Fruit fly (Drosophila melanogaster) whole organism, embryonic: ENCODE results near the gene CG1136.

ENCODE experiments used
- Atf6 ChIP-seq: fragments of 200-800 bp; sonication (Bioruptor generic); IDR thresholded peaks from 2 replicates; pipeline ENCODE4 v1.3.6; 2022; ENCODE audit warnings: missing biosample characterization, missing genetic modification characterization
- B-H2 ChIP-seq: fragments of 200-800 bp; sonication (Bioruptor generic); optimal IDR thresholded peaks from 2 replicates; lab custom pipeline; 2018; ENCODE audit warnings: missing biosample characterization, mild to moderate bottlenecking, missing genetic modification characterization
- Bgb ChIP-seq: fragments of 200-800 bp; sonication (Bioruptor generic); IDR thresholded peaks from 2 replicates; pipeline ENCODE4 v1.3.6; 2022; ENCODE audit warnings: missing biosample characterization, missing genetic modification characterization; ENCODE audit not compliant: partially characterized antibody
- CG10543 ChIP-seq: fragments of 200-800 bp; sonication (Bioruptor generic); optimal IDR thresholded peaks from 3 replicates; lab custom pipeline; 2017; ENCODE audit warnings: missing biosample characterization, mild to moderate bottlenecking, missing genetic modification characterization, moderate library complexity
- CG12236 ChIP-seq: fragments of 200-800 bp; sonication (Bioruptor generic); optimal IDR thresholded peaks from 2 replicates; lab custom pipeline; 2016; ENCODE audit warnings: missing biosample characterization, missing genetic modification characterization
- CG12299 ChIP-seq: fragments of 200-800 bp; sonication (Bioruptor generic); optimal IDR thresholded peaks from 2 replicates; lab custom pipeline; 2018; ENCODE audit warnings: missing biosample characterization, mild to moderate bottlenecking, missing genetic modification characterization
- CG12391 ChIP-seq: fragments of 200-800 bp; sonication (Bioruptor generic); optimal IDR thresholded peaks from 3 replicates; lab custom pipeline; 2018; ENCODE audit warnings: missing biosample characterization, mild to moderate bottlenecking, missing genetic modification characterization, moderate library complexity
- CG13296 ChIP-seq: fragments of 200-800 bp; sonication (Bioruptor generic); optimal IDR thresholded peaks from 3 replicates; lab custom pipeline; 2018; ENCODE audit warnings: missing biosample characterization, mild to moderate bottlenecking, missing genetic modification characterization
- CG13775 ChIP-seq: fragments of 200-800 bp; sonication (Bioruptor generic); optimal IDR thresholded peaks from 3 replicates; lab custom pipeline; 2017; ENCODE audit warnings: missing biosample characterization, mild to moderate bottlenecking, missing genetic modification characterization
- CG14441 ChIP-seq: fragments of 200-800 bp; sonication (Bioruptor generic); IDR thresholded peaks from 2 replicates; pipeline ENCODE4 v1.3.6; 2022; ENCODE audit warnings: missing biosample characterization, missing genetic modification characterization
- CG18599 ChIP-seq: fragments of 200-800 bp; sonication (Bioruptor generic); optimal IDR thresholded peaks from 3 replicates; lab custom pipeline; 2017; ENCODE audit warnings: missing biosample characterization, missing genetic modification characterization, mild to moderate bottlenecking, moderate library complexity, missing genetic modification reagents
- CG32532 ChIP-seq: fragments of 200-800 bp; sonication (Bioruptor generic); IDR thresholded peaks from 2 replicates; pipeline ENCODE4 v1.3.6; 2022; ENCODE audit warnings: missing biosample characterization, missing genetic modification characterization
- CG33557 ChIP-seq: fragments of 200-800 bp; sonication (Bioruptor generic); optimal IDR thresholded peaks from 2 replicates; lab custom pipeline; 2019; ENCODE audit warnings: missing biosample characterization, mild to moderate bottlenecking, missing genetic modification characterization, moderate library complexity
- CG4328 ChIP-seq: fragments of 200-800 bp; sonication (Bioruptor generic); optimal IDR thresholded peaks from 3 replicates; lab custom pipeline; 2017; ENCODE audit warnings: missing biosample characterization, missing genetic modification reagents, missing genetic modification characterization
- CG4617 ChIP-seq: fragments of 200-800 bp; sonication (Bioruptor generic); optimal IDR thresholded peaks from 3 replicates; lab custom pipeline; 2016; ENCODE audit warnings: missing biosample characterization, missing genetic modification characterization, borderline replicate concordance
- CG9817 ChIP-seq: fragments of 200-800 bp; sonication (Bioruptor generic); optimal IDR thresholded peaks from 2 replicates; lab custom pipeline; 2018; ENCODE audit warnings: missing biosample characterization, mild to moderate bottlenecking, missing genetic modification characterization, moderate library complexity
- CkIIα-i1 ChIP-seq: fragments of 200-800 bp; sonication (Bioruptor generic); IDR thresholded peaks from 2 replicates; pipeline ENCODE4 v1.3.6; 2022; ENCODE audit warnings: missing biosample characterization, missing genetic modification characterization
- Dip2 ChIP-seq: fragments of 200-800 bp; sonication (Bioruptor generic); IDR thresholded peaks from 2 replicates; pipeline ENCODE4 v1.3.6; 2022; ENCODE audit warnings: missing biosample characterization, missing genetic modification characterization
- Dip3 ChIP-seq: fragments of 200-800 bp; sonication (Bioruptor generic); optimal IDR thresholded peaks from 3 replicates; lab custom pipeline; 2016; ENCODE audit warnings: missing biosample characterization, missing genetic modification characterization
- Dp ChIP-seq: fragments of 200-800 bp; sonication (Bioruptor generic); optimal IDR thresholded peaks from 2 replicates; lab custom pipeline; 2018; ENCODE audit warnings: missing biosample characterization, mild to moderate bottlenecking, missing genetic modification characterization, moderate library complexity
- Hand ChIP-seq: fragments of 200-800 bp; sonication (Bioruptor generic); optimal IDR thresholded peaks from 2 replicates; lab custom pipeline; 2017; ENCODE audit warnings: mild to moderate bottlenecking, missing biosample characterization, missing genetic modification reagents, missing genetic modification characterization
- Hr39 ChIP-seq: fragments of >200 bp; optimal IDR thresholded peaks from 2 replicates; lab custom pipeline; 2017
- NfI ChIP-seq: fragments of 200-800 bp; sonication (Bioruptor generic); optimal IDR thresholded peaks from 3 replicates; lab custom pipeline; 2018; ENCODE audit warnings: missing biosample characterization, mild to moderate bottlenecking, missing genetic modification characterization, moderate library complexity
- Oli ChIP-seq: fragments of 200-800 bp; sonication (Bioruptor generic); optimal IDR thresholded peaks from 2 replicates; lab custom pipeline; 2018; ENCODE audit warnings: missing biosample characterization, mild to moderate bottlenecking, missing genetic modification characterization, moderate library complexity
- Pdp1 ChIP-seq, 2 experiments: fragments of 200-800 bp; sonication (Bioruptor generic); optimal IDR thresholded peaks; 3 replicates each; lab custom pipeline; 2016; ENCODE audit warnings: missing biosample characterization in 2 of 2, missing genetic modification characterization in 2 of 2, mild to moderate bottlenecking in 1 of 2, moderate library complexity in 1 of 2
- Rfx ChIP-seq: fragments of 200-800 bp; sonication (Bioruptor generic); IDR thresholded peaks from 2 replicates; pipeline ENCODE4 v1.3.6; 2022; ENCODE audit warnings: missing biosample characterization, missing genetic modification characterization
- Six4 ChIP-seq: fragments of 200-800 bp; sonication (Bioruptor generic); optimal IDR thresholded peaks from 2 replicates; lab custom pipeline; 2016; ENCODE audit warnings: missing biosample characterization, missing genetic modification characterization
- Sry-δ ChIP-seq: fragments of 200-800 bp; sonication (Bioruptor generic); optimal IDR thresholded peaks from 2 replicates; lab custom pipeline; 2016; ENCODE audit warnings: missing biosample characterization, missing genetic modification characterization
- abd-A ChIP-seq: fragments of 200-800 bp; sonication (Bioruptor generic); optimal IDR thresholded peaks from 3 replicates; lab custom pipeline; 2019; ENCODE audit warnings: missing biosample characterization, mild to moderate bottlenecking, missing genetic modification characterization, moderate library complexity
- ac ChIP-seq: fragments of 200-800 bp; sonication (Bioruptor generic); optimal IDR thresholded peaks from 3 replicates; lab custom pipeline; 2017; ENCODE audit warnings: missing biosample characterization, mild to moderate bottlenecking, missing genetic modification characterization
- amos ChIP-seq: fragments of 200-800 bp; sonication (Bioruptor generic); IDR thresholded peaks from 2 replicates; pipeline ENCODE4 v1.3.6; 2022; ENCODE audit warnings: missing biosample characterization, missing genetic modification characterization; ENCODE audit not compliant: partially characterized antibody
- cas ChIP-seq: fragments of 200-800 bp; sonication (Bioruptor generic); IDR thresholded peaks from 2 replicates; pipeline ENCODE4 v1.3.6; 2022; ENCODE audit warnings: missing biosample characterization, missing genetic modification characterization
- caup ChIP-seq: fragments of 200-800 bp; sonication (Bioruptor generic); optimal IDR thresholded peaks from 3 replicates; lab custom pipeline; 2017; ENCODE audit warnings: missing biosample characterization, mild to moderate bottlenecking, missing genetic modification characterization, moderate library complexity; ENCODE audit not compliant: severe bottlenecking
- cg ChIP-seq: fragments of 200-800 bp; sonication (Bioruptor generic); optimal IDR thresholded peaks from 3 replicates; lab custom pipeline; 2019; ENCODE audit warnings: missing biosample characterization, mild to moderate bottlenecking, missing genetic modification characterization, moderate library complexity
- chinmo ChIP-seq: fragments of 200-800 bp; sonication (Bioruptor generic); IDR thresholded peaks from 4 replicates; pipeline ENCODE4 v1.3.6; 2022; ENCODE audit warnings: missing biosample characterization, missing genetic modification characterization; ENCODE audit not compliant: partially characterized antibody
- crol ChIP-seq: fragments of 200-800 bp; sonication (Bioruptor generic); IDR thresholded peaks from 2 replicates; pipeline ENCODE4 v1.3.6; 2022; ENCODE audit warnings: missing biosample characterization, missing genetic modification characterization
- cwo ChIP-seq: fragments of 200-800 bp; sonication (Bioruptor generic); optimal IDR thresholded peaks from 3 replicates; lab custom pipeline; 2017; ENCODE audit warnings: missing biosample characterization, missing genetic modification characterization, mild to moderate bottlenecking, moderate library complexity, missing genetic modification reagents
- da ChIP-seq: fragments of 200-800 bp; sonication (Bioruptor generic); optimal IDR thresholded peaks from 2 replicates; lab custom pipeline; 2016; ENCODE audit warnings: missing biosample characterization, missing genetic modification characterization
- eyg ChIP-seq: fragments of 200-800 bp; sonication (Bioruptor generic); optimal IDR thresholded peaks from 3 replicates; lab custom pipeline; 2016; ENCODE audit warnings: missing biosample characterization, missing genetic modification characterization
- fru ChIP-seq: fragments of >200 bp; optimal IDR thresholded peaks from 2 replicates; lab custom pipeline; 2017
- gro ChIP-seq: fragments of 200-800 bp; sonication (Bioruptor generic); optimal IDR thresholded peaks from 2 replicates; lab custom pipeline; 2016; ENCODE audit warnings: missing biosample characterization, missing genetic modification characterization
- ham ChIP-seq: fragments of 200-800 bp; sonication (Bioruptor generic); IDR thresholded peaks from 2 replicates; pipeline ENCODE4 v1.3.6; 2022; ENCODE audit warnings: missing biosample characterization, missing genetic modification characterization
- lab ChIP-seq: fragments of 200-800 bp; sonication (Bioruptor generic); optimal IDR thresholded peaks from 3 replicates; lab custom pipeline; 2017; ENCODE audit warnings: missing biosample characterization, missing genetic modification characterization, mild to moderate bottlenecking, moderate library complexity, missing genetic modification reagents
- mirr ChIP-seq: fragments of 200-800 bp; sonication (Bioruptor generic); optimal IDR thresholded peaks from 3 replicates; lab custom pipeline; 2018; ENCODE audit warnings: missing biosample characterization, mild to moderate bottlenecking, missing genetic modification characterization
- pan ChIP-seq, 4 experiments: fragments of >200 bp in 3 of 4; fragments of 200-800 bp in 1 of 4; sonication (Bioruptor generic) in 1 of 4; optimal IDR thresholded peaks in 3 of 4; IDR thresholded peaks in 1 of 4; 2 replicates each; pipeline versions ENCODE4 v1.3.6 to Lab custom; 2017 to 2022; ENCODE audit warnings: missing biosample characterization in 2 of 4, missing genetic modification characterization in 2 of 4, mixed read lengths in 1 of 4
- row ChIP-seq: fragments of 200-800 bp; sonication (Bioruptor generic); IDR thresholded peaks from 3 replicates; pipeline ENCODE4 v1.3.6; 2022; ENCODE audit warnings: missing biosample characterization, missing genetic modification characterization
- sens ChIP-seq: fragments of 200-800 bp; sonication (Bioruptor generic); peaks from one replicate; lab custom pipeline; 2016; ENCODE audit warnings: missing biosample characterization, missing genetic modification characterization
- stc ChIP-seq: fragments of 200-800 bp; sonication (Bioruptor generic); IDR thresholded peaks from 2 replicates; pipeline ENCODE4 v1.3.6; 2022; ENCODE audit warnings: missing biosample characterization, missing genetic modification characterization

The CG1136 gene

DNA sequence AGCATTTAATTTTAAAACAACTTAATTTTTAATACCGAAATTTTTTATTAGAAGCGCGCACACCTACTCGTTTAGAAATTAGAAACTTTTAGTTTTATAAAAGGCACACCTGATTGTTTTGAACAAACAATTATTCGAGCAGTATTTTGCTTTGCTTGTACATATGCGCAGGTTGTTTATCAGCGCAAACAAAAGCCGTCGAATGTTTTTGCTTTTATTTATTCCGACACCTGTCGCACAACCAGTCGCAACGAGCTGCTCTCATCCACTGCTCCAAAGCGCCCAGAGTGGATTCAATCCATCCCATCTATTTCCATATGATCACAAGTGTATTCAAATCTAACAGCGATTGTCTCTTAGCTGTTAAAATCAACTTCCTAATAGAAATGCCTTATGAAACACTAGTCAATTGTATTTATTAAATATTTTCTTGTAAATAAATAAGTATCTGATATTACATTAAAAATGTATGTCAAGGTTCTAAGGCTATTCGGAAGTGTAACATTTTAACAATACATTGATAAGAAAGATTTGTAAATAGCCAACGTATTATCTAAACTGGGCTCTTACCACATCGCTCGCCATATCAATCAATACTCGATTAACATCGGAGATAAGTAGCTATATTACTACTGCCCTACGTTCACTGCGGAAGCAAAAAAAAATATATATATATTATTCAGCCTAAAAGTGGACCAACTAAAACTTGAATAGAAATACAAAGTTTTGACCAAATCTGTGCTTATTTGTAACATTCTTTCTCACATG is 20.5 kb upstream of the CG1136 start, which contains the start of gene CG11594 (continued):
- TF ChIP-seq cwo (GFP tag; lab: Kevin White, UChicago) (peak; percentile 3), CG13296 (GFP tag; lab: Kevin White, UChicago) (peak; percentile 49), Dip2 (GFP tag; lab: Robert Waterston, UW) (no peak), amos (GFP tag; lab: Robert Waterston, UW) (peak; percentile 4; the same call in 1 of the 2 replicates), CG14441 (GFP tag; lab: Robert Waterston, UW) (peak; percentile 47; the same call in 1 of the 2 replicates), Pdp1 (GFP tag; optimal IDR thresholded peaks at IDR 0.05; lab: Kevin White, UChicago) (peak in 1 of 2 experiments; percentile 27), Bgb (no peak), ac (GFP tag; lab: Kevin White, UChicago) (no peak), CG4617 (GFP tag; lab: Kevin White, UChicago) (no peak), stc (GFP tag; lab: Robert Waterston, UW) (0 out of 2 replicates have a peak, but pooled peaks have one; percentile 12), CkIIα-i1 (GFP tag; lab: Robert Waterston, UW) (no peak), CG12299 (tag; lab: Kevin White, UChicago) (no peak), CG33557 (GFP tag; lab: Kevin White, UChicago) (no peak), lab (GFP tag; lab: Kevin White, UChicago) (peak; percentile 76), Oli (tag; lab: Kevin White, UChicago) (no peak), Sry-δ (GFP tag; lab: Kevin White, UChicago) (no peak), cg (GFP tag; lab: Kevin White, UChicago) (no peak), eyg (GFP tag; lab: Kevin White, UChicago) (peak; percentile 25), CG13775 (GFP tag; lab: Kevin White, UChicago) (no peak), ham (GFP tag; lab: Robert Waterston, UW) (no peak), CG18599 (GFP tag; lab: Kevin White, UChicago) (peak; percentile 56), Rfx (GFP tag; lab: Robert Waterston, UW) (peak; percentile 58), CG12391 (tag; lab: Kevin White, UChicago) (no peak), B-H2 (peak; percentile 29), abd-A (tag; lab: Kevin White, UChicago) (no peak), mirr (GFP tag; lab: Kevin White, UChicago) (peak; percentile 22), Atf6 (GFP tag; lab: Robert Waterston, UW) (peak; percentile 65), gro (no peak), pan (optimal IDR thresholded peaks at IDR 0.05; lab: Kevin White, UChicago) (no peak), pan (GFP tag; optimal IDR thresholded peaks at IDR 0.05 in 1 of 2, IDR thresholded peaks at IDR 0.05 in 1 of 2) (peak in 1 of 2 experiments; percentile 34), Hand (GFP tag; lab: Kevin White, UChicago) (no peak), Dp (GFP tag; lab: Kevin White, UChicago) (no peak), crol (GFP tag; lab: Robert Waterston, UW) (no peak), da (GFP tag; lab: Kevin White, UChicago) (no peak), Dip3 (GFP tag; lab: Kevin White, UChicago) (no peak), CG32532 (GFP tag; lab: Robert Waterston, UW) (peak; percentile 33; the same call in 1 of the 2 replicates), cas (GFP tag; lab: Robert Waterston, UW) (no peak), fru (lab: Kevin White, UChicago) (no peak), row (no peak; the same call in 2 of the 3 replicates), chinmo (0 out of 4 replicates have a peak, but pooled peaks have one; percentile 57), sens (GFP tag; lab: Kevin White, UChicago) (peak; percentile 62), CG4328 (GFP tag; lab: Kevin White, UChicago) (no peak), caup (GFP tag; lab: Kevin White, UChicago) (peak; percentile 75), CG12236 (no peak), CG9817 (peak; percentile 48), Hr39 (lab: Kevin White, UChicago) (no peak), CG10543 (peak; percentile 40), Six4 (no peak), NfI (GFP tag; lab: Kevin White, UChicago) (peak; percentile 12)
